Worm (Caenorhabditis elegans) whole organism, L4 larva: ENCODE results near the gene clec-175.

ENCODE experiments used
- T26A8.4 ChIP-seq: fragments of 200-800 bp; sonication (Bioruptor generic); IDR thresholded peaks from 2 replicates; pipeline ENCODE4 v1.3.6; 2022; ENCODE audit warnings: missing genetic modification characterization, missing compliant biosample characterization
- Y105C5A.15 ChIP-seq: fragments of 200-800 bp; sonication (Bioruptor generic); IDR thresholded peaks from 2 replicates; pipeline ENCODE4 v1.3.6; 2022; ENCODE audit warnings: missing genetic modification characterization, missing compliant biosample characterization
- ZK337.2 ChIP-seq: fragments of 200-800 bp; sonication (Bioruptor generic); IDR thresholded peaks from 2 replicates; pipeline ENCODE4 v1.3.6; 2022; ENCODE audit warnings: missing genetic modification reagents, missing genetic modification characterization, missing compliant biosample characterization
- aly-2 ChIP-seq: sonication (generic microtip); optimal IDR thresholded peaks from 2 replicates; lab custom pipeline; 2018; ENCODE audit warnings: missing biosample characterization, missing genetic modification characterization
- ces-1 ChIP-seq: fragments of 150-350 bp; sonication (generic microtip); optimal IDR thresholded peaks from 4 replicates; lab custom pipeline; 2014; ENCODE audit warnings: missing biosample characterization, missing genetic modification reagents, missing genetic modification characterization
- daf-19 ChIP-seq: fragments of 200-800 bp; sonication (Bioruptor generic); conservative IDR thresholded peaks from 2 replicates; pipeline ENCODE4 v1.3.6; 2022; ENCODE audit warnings: missing genetic modification characterization, missing compliant biosample characterization
- daf-8 ChIP-seq: fragments of 200-800 bp; sonication (Bioruptor generic); IDR thresholded peaks from 2 replicates; pipeline ENCODE4 v1.3.6; 2022; ENCODE audit warnings: missing genetic modification characterization, missing compliant biosample characterization
- dmd-6 ChIP-seq: fragments of 200-800 bp; sonication (Bioruptor generic); IDR thresholded peaks from 2 replicates; pipeline ENCODE4 v1.3.6; 2022; ENCODE audit warnings: missing genetic modification reagents, missing genetic modification characterization, missing compliant biosample characterization
- dmd-8 ChIP-seq: fragments of 200-800 bp; sonication (Bioruptor generic); IDR thresholded peaks from 2 replicates; pipeline ENCODE4 v1.3.6; 2022; ENCODE audit warnings: missing genetic modification characterization, missing compliant biosample characterization
- hif-1 ChIP-seq, 2 experiments: sonication (generic microtip); optimal IDR thresholded peaks; 2 replicates each; lab custom pipeline; 2016 to 2017; ENCODE audit warnings: missing compliant biosample characterization in 2 of 2, missing genetic modification characterization in 2 of 2, missing genetic modification reagents in 2 of 2, missing genotype in 2 of 2, mild to moderate bottlenecking in 1 of 2
- hlh-11 ChIP-seq: fragments of 200-800 bp; sonication (Bioruptor generic); optimal IDR thresholded peaks from 2 replicates; lab custom pipeline; 2018; ENCODE audit warnings: mild to moderate bottlenecking, missing genetic modification characterization, missing compliant biosample characterization
- hlh-30 ChIP-seq: sonication (generic microtip); optimal IDR thresholded peaks from 2 replicates; lab custom pipeline; 2017; ENCODE audit warnings: antibody characterized with exemption, mild to moderate bottlenecking, missing genetic modification characterization, missing compliant biosample characterization; ENCODE audit not compliant: insufficient read depth
- hmg-1.1 ChIP-seq: fragments of 200-800 bp; sonication (Bioruptor generic); IDR thresholded peaks from 2 replicates; pipeline ENCODE4 v1.3.6; 2022; ENCODE audit warnings: missing genetic modification reagents, missing genetic modification characterization, missing compliant biosample characterization
- lim-7 ChIP-seq: fragments of 200-800 bp; sonication (Bioruptor generic); IDR thresholded peaks from 2 replicates; pipeline ENCODE4 v1.3.6; 2022; ENCODE audit warnings: missing genetic modification characterization, missing compliant biosample characterization
- lin-15B ChIP-seq: fragments of 150-350 bp; sonication (generic microtip); optimal IDR thresholded peaks from 3 replicates; lab custom pipeline; 2014; ENCODE audit warnings: missing biosample characterization, missing genetic modification characterization
- lin-38 ChIP-seq: fragments of 200-800 bp; sonication (Bioruptor generic); IDR thresholded peaks from 2 replicates; pipeline ENCODE4 v1.3.6; 2022; ENCODE audit warnings: missing genetic modification reagents, missing genetic modification characterization, missing compliant biosample characterization
- lsy-2 ChIP-seq, 2 experiments: fragments of 150-350 bp in 1 of 2; sonication (generic microtip) in 1 of 2; optimal IDR thresholded peaks; 2 replicates each; lab custom pipeline; 2014 to 2017; ENCODE audit warnings: missing biosample characterization in 2 of 2, missing genetic modification characterization in 2 of 2
- madf-5 ChIP-seq, 2 experiments: fragments of 200-800 bp; sonication (Bioruptor generic); IDR thresholded peaks; 2 replicates each; pipeline ENCODE4 v1.3.6; 2022; ENCODE audit warnings: missing compliant biosample characterization in 2 of 2, missing genetic modification characterization in 2 of 2
- mdl-1 ChIP-seq, 2 experiments: fragments of 150-350 bp in 1 of 2; sonication (generic microtip) in 1 of 2; optimal IDR thresholded peaks; 2 replicates each; lab custom pipeline; 2014 to 2017; ENCODE audit warnings: missing biosample characterization in 2 of 2, missing genetic modification characterization in 2 of 2
- mxl-2 ChIP-seq: fragments of 200-800 bp; sonication (Bioruptor generic); conservative IDR thresholded peaks from 2 replicates; pipeline ENCODE4 v1.3.6; 2022; ENCODE audit warnings: missing genetic modification reagents, missing genetic modification characterization, missing compliant biosample characterization
- mxl-3 ChIP-seq: fragments of 200-800 bp; sonication (Bioruptor generic); optimal IDR thresholded peaks from 2 replicates; lab custom pipeline; 2018; ENCODE audit warnings: mild to moderate bottlenecking, missing genetic modification characterization, missing compliant biosample characterization
- nhr-237 ChIP-seq: sonication (generic microtip); optimal IDR thresholded peaks from 2 replicates; lab custom pipeline; 2017; ENCODE audit warnings: missing biosample characterization, missing genetic modification characterization
- nhr-42 ChIP-seq: fragments of 200-800 bp; sonication (Bioruptor generic); IDR thresholded peaks from 2 replicates; pipeline ENCODE4 v1.3.6; 2022; ENCODE audit warnings: missing genetic modification characterization, missing compliant biosample characterization
- nhr-6 ChIP-seq: fragments of 150-350 bp; optimal IDR thresholded peaks from 2 replicates; lab custom pipeline; 2014; ENCODE audit warnings: missing biosample characterization, missing genetic modification characterization
- pha-4 ChIP-seq, 2 experiments: fragments of 150-350 bp in 1 of 2; fragments of 200-800 bp in 1 of 2; sonication (Bioruptor generic) in 1 of 2; IDR thresholded peaks in 1 of 2; optimal IDR thresholded peaks in 1 of 2; 2 replicates each; pipeline versions ENCODE4 v1.3.6 to Lab custom; 2014 to 2022; ENCODE audit warnings: missing genetic modification characterization in 2 of 2, missing genetic modification reagents in 2 of 2, missing biosample characterization in 1 of 2, missing compliant biosample characterization in 1 of 2
- pqm-1 ChIP-seq: sonication (generic microtip); optimal IDR thresholded peaks from 2 replicates; lab custom pipeline; 2017; ENCODE audit warnings: missing biosample characterization, missing genetic modification characterization
- rbr-2 ChIP-seq: sonication (generic microtip); optimal IDR thresholded peaks from 2 replicates; lab custom pipeline; 2016; ENCODE audit warnings: missing genotype, missing genetic modification characterization, missing compliant biosample characterization
- skn-1 ChIP-seq: fragments of 150-350 bp; optimal IDR thresholded peaks from 2 replicates; lab custom pipeline; 2014; ENCODE audit warnings: missing biosample characterization, missing genetic modification characterization
- snpc-4 ChIP-seq: fragments of 150-350 bp; optimal IDR thresholded peaks from 2 replicates; lab custom pipeline; 2014; ENCODE audit warnings: missing biosample characterization, missing genetic modification characterization
- spr-1 ChIP-seq: sonication (generic microtip); optimal IDR thresholded peaks from 2 replicates; lab custom pipeline; 2016; ENCODE audit warnings: mild to moderate bottlenecking, missing genetic modification characterization, missing compliant biosample characterization
- unc-62 ChIP-seq, 3 experiments: fragments of 150-350 bp in 1 of 3; sonication (generic microtip); optimal IDR thresholded peaks in 2 of 3; peaks in 1 of 3; 1 replicate in 1 of 3; 2 replicates in 2 of 3; lab custom pipeline; 2014 to 2017; ENCODE audit warnings: missing biosample characterization in 3 of 3, missing genetic modification characterization in 3 of 3, missing genetic modification reagents in 3 of 3, missing genotype in 1 of 3
- ztf-11 ChIP-seq: fragments of 150-350 bp; optimal IDR thresholded peaks from 2 replicates; lab custom pipeline; 2014; ENCODE audit warnings: missing biosample characterization, missing genetic modification characterization
- ztf-7 ChIP-seq: fragments of 150-350 bp; optimal IDR thresholded peaks from 2 replicates; lab custom pipeline; 2014; ENCODE audit warnings: missing biosample characterization, missing genetic modification characterization

The clec-175 gene

ce11 chrIV:4423885-4424284 is 1.8 kb downstream of the clec-175 start:
- TF ChIP-seq lin-15B (tag; lab: Kevin White, UChicago) (no peak), unc-62 (GFP tag; optimal IDR thresholded peaks at IDR 0.05 in 1 of 2; lab: Kevin White, UChicago) (peak in 1 of 2 experiments; percentile 55), unc-62 (tag; optimal IDR thresholded peaks at IDR 0.05; lab: Kevin White, UChicago) (no peak)

- TF ChIP-seq ztf-11 (tag; lab: Kevin White, UChicago) (no peak), lsy-2 (tag; optimal IDR thresholded peaks at IDR 0.05; lab: Kevin White, UChicago) (no peak)
Observed at ce11 chrIV:4429901-4430300, 7.8 kb downstream of the clec-175 start, which contains the start of the genes str-185 and R08C7.5. Gene str-185, minus strand, starts transcription at chrIV:4430001. Gene R08C7.5, plus strand, starts transcription at chrIV:4430229.

ce11 chrIV:4434441-4435084 is 12.4 kb downstream of the clec-175 start, which contains the start of the genes R08C7.8 and R08C7.4:
Gene R08C7.8, minus strand, starts transcription at chrIV:4434541.
Gene R08C7.4, plus strand, starts transcription at chrIV:4435034.
- TF ChIP-seq madf-5 (GFP tag; IDR thresholded peaks at IDR 0.05; lab: Robert Waterston, UW) (no peak), unc-62 (GFP tag; optimal IDR thresholded peaks at IDR 0.05 in 1 of 2; lab: Kevin White, UChicago) (no peak), unc-62 (tag; optimal IDR thresholded peaks at IDR 0.05; lab: Kevin White, UChicago) (no peak)

ce11 chrIV:4437825-4438224 is 15.7 kb downstream of the clec-175 start:
- TF ChIP-seq hlh-30 (tag; lab: Kevin White, UChicago) (no peak), nhr-6 (no peak), nhr-42 (GFP tag; lab: Robert Waterston, UW) (no peak), daf-8 (GFP tag; lab: Robert Waterston, UW) (no peak), daf-19 (no peak), skn-1 (tag; lab: Kevin White, UChicago) (no peak), unc-62 (GFP tag; optimal IDR thresholded peaks at IDR 0.05 in 1 of 2; lab: Kevin White, UChicago) (no peak), unc-62 (tag; optimal IDR thresholded peaks at IDR 0.05; lab: Kevin White, UChicago) (no peak), pha-4 (GFP tag; IDR thresholded peaks at IDR 0.05; lab: Robert Waterston, UW) (no peak), pha-4 (tag; optimal IDR thresholded peaks at IDR 0.05; lab: Kevin White, UChicago) (no peak), lin-38 (GFP tag; lab: Robert Waterston, UW) (no peak), mdl-1 (tag; optimal IDR thresholded peaks at IDR 0.05; lab: Kevin White, UChicago) (no peak), Y105C5A.15 (GFP tag; lab: Robert Waterston, UW) (no peak), ztf-7 (tag; lab: Kevin White, UChicago) (no peak), mxl-3 (no peak), mxl-2 (GFP tag; lab: Robert Waterston, UW) (no peak)

- no peak for TF ChIP-seq ces-1
- TF ChIP-seq ZK337.2, result no peak
- no peak for TF ChIP-seq lim-7 (GFP tag; lab: Robert Waterston, UW)
- TF ChIP-seq spr-1 (tag; lab: Kevin White, UChicago), result no peak
- no peak for TF ChIP-seq dmd-6 (GFP tag; lab: Robert Waterston, UW)
- no peak for TF ChIP-seq hlh-11 (tag; lab: Kevin White, UChicago)
- TF ChIP-seq hif-1 (tag; optimal IDR thresholded peaks at IDR 0.05; lab: Kevin White, UChicago), result no peak
- TF ChIP-seq pqm-1 (tag; lab: Kevin White, UChicago), result no peak
- TF ChIP-seq daf-19, result no peak
- no peak for TF ChIP-seq T26A8.4 (GFP tag; lab: Robert Waterston, UW)
Observed at ce11 chrIV:4439190-4439589, 17.1 kb downstream of the clec-175 start, which contains the start of gene fbxb-74. Gene fbxb-74, minus strand, starts transcription at chrIV:4439290.

ce11 chrIV:4441077-4441476 is 18.9 kb downstream of the clec-175 start, which contains the start of gene fbxb-75:
Gene fbxb-75, minus strand, starts transcription at chrIV:4441177.
- TF ChIP-seq ztf-11 (tag; lab: Kevin White, UChicago) (no peak), nhr-237 (tag; lab: Kevin White, UChicago) (no peak), skn-1 (tag; lab: Kevin White, UChicago) (no peak), snpc-4 (tag; lab: Kevin White, UChicago) (no peak), hmg-1.1 (GFP tag; lab: Robert Waterston, UW) (no peak), aly-2 (tag; lab: Kevin White, UChicago) (no peak), rbr-2 (tag; lab: Kevin White, UChicago) (no peak), hlh-11 (tag; lab: Kevin White, UChicago) (no peak), dmd-8 (GFP tag; lab: Robert Waterston, UW) (no peak)
- TF ChIP-seq, all 104 proteins: peak for 0
